Worm (Caenorhabditis elegans): ENCODE measurements around the gene emc-5.

The emc-5 gene

ce11 chrII:11484600-11484999 is 12.0 kb upstream of the emc-5 start (continued):
- TF ChIP-seq snpc-4 (tag; optimal IDR thresholded peaks at IDR 0.05) (no peak), ZK337.2 (GFP tag; IDR thresholded peaks at IDR 0.05) (peak; percentile 91), hlh-30 (tag; optimal IDR thresholded peaks at IDR 0.05; ENCODE audit: insufficient read depth) (no peak), T26A8.4 (GFP tag; IDR thresholded peaks at IDR 0.05) (peak; percentile 88), lin-1 (GFP tag; IDR thresholded peaks at IDR 0.05) (peak; percentile 92), ceh-32 (tag; optimal IDR thresholded peaks at IDR 0.05; ENCODE audit: poor library complexity) (no peak), ztf-11 (tag; optimal IDR thresholded peaks at IDR 0.05) (no peak), mxl-3 (GFP tag; optimal IDR thresholded peaks at IDR 0.05) (peak; percentile 88), nhr-76 (tag; optimal IDR thresholded peaks at IDR 0.05) (no peak), nhr-10 (tag; optimal IDR thresholded peaks at IDR 0.05) (no peak), jun-1 (tag; optimal IDR thresholded peaks at IDR 0.05) (peak; percentile 8), vab-7 (GFP tag; IDR thresholded peaks at IDR 0.05) (peak; percentile 98), nhr-41 (GFP tag; IDR thresholded peaks at IDR 0.05) (peak; percentile 95), pqm-1 (tag; optimal IDR thresholded peaks at IDR 0.05) (no peak), nhr-48 (tag; optimal IDR thresholded peaks at IDR 0.05) (peak; percentile 76), madf-5 (GFP tag; IDR thresholded peaks at IDR 0.05) (peak; percentile 82 to 97; a peak in 3 of 4 replicates), zip-2 (tag; optimal IDR thresholded peaks at IDR 0.05) (peak; percentile 51), aha-1 (tag) (peak; percentile 98), lin-15B (tag; optimal IDR thresholded peaks at IDR 0.05) (no peak), ceh-44 (GFP tag; IDR thresholded peaks at IDR 0.05) (peak; percentile 92; the same call in 1 of the 2 replicates), hif-1 (tag; optimal IDR thresholded peaks at IDR 0.05) (peak; percentile 44 to 84), dmd-8 (GFP tag; IDR thresholded peaks at IDR 0.05) (peak; percentile 100), nhr-111 (GFP tag; optimal IDR thresholded peaks at IDR 0.05) (peak; percentile 70), Y105C5A.15 (GFP tag; IDR thresholded peaks at IDR 0.05) (peak; percentile 97), spr-3 (GFP tag; optimal IDR thresholded peaks at IDR 0.05) (peak; percentile 87), lim-7 (GFP tag; IDR thresholded peaks at IDR 0.05) (peak; percentile 100), mes-2 (tag; optimal IDR thresholded peaks at IDR 0.05; ENCODE audit: poor library complexity, severe bottlenecking) (peak; percentile 88), sdz-12 (GFP tag; optimal IDR thresholded peaks at IDR 0.05) (peak; percentile 79), lir-3 (tag; optimal IDR thresholded peaks at IDR 0.05) (peak; percentile 87), F10B5.3 (tag; optimal IDR thresholded peaks at IDR 0.05) (peak; percentile 77), mdt-29 (GFP tag; IDR thresholded peaks at IDR 0.05) (peak; percentile 87), zfp-3 (GFP tag; conservative IDR thresholded peaks at IDR 0.05) (0 out of 2 replicates have a peak, but pooled peaks have one; percentile 48), daf-8 (GFP tag; IDR thresholded peaks at IDR 0.05) (no peak), mep-1 (tag; optimal IDR thresholded peaks at IDR 0.05) (no peak), D1046.2 (GFP tag; IDR thresholded peaks at IDR 0.05) (peak; percentile 95), saeg-2 (GFP tag; IDR thresholded peaks at IDR 0.05) (peak; percentile 93), arid-1 (GFP tag; conservative IDR thresholded peaks at IDR 0.05) (peak; percentile 97), dmd-6 (GFP tag; IDR thresholded peaks at IDR 0.05) (peak; percentile 72), set-16 (GFP tag; IDR thresholded peaks at IDR 0.05) (peak; percentile 56; the same call in 1 of the 2 replicates), nhr-237 (tag; optimal IDR thresholded peaks at IDR 0.05) (no peak), unc-62 (GFP tag; optimal IDR thresholded peaks at IDR 0.05 in 1 of 2) (peak in 1 of 2 experiments; percentile 37), unc-62 (tag; optimal IDR thresholded peaks at IDR 0.05) (no peak), daf-16 (GFP tag; optimal IDR thresholded peaks at IDR 0.05) (peak; percentile 61 to 91), daf-16 (tag; optimal IDR thresholded peaks at IDR 0.05) (peak; percentile 68), nhr-25 (tag; optimal IDR thresholded peaks at IDR 0.05; ENCODE audit: borderline replicate concordance, insufficient read depth) (peak; percentile 44), mdl-1 (tag; optimal IDR thresholded peaks at IDR 0.05) (peak; percentile 34 to 86), nhr-77 (tag; optimal IDR thresholded peaks at IDR 0.05) (peak; percentile 64), ZK546.5 (tag; optimal IDR thresholded peaks at IDR 0.05) (no peak), nhr-11 (tag; optimal IDR thresholded peaks at IDR 0.05) (no peak), unc-39 (tag; optimal IDR thresholded peaks at IDR 0.05) (no peak), hmg-1.1 (GFP tag; IDR thresholded peaks at IDR 0.05) (peak; percentile 95), daf-12 (tag; optimal IDR thresholded peaks at IDR 0.05) (no peak)
